Worm (Caenorhabditis elegans) whole organism, midembryonic: ENCODE measurements around the gene cisd-1.

Source experiments
- T22C8.4 ChIP-seq: fragments of 200-800 bp; sonication (Bioruptor generic); IDR thresholded peaks from 2 replicates; pipeline ENCODE4 v1.3.6; 2022; ENCODE audit warnings: missing genetic modification characterization, missing compliant biosample characterization
- med-1 ChIP-seq: sonication (generic microtip); optimal IDR thresholded peaks from 2 replicates; lab custom pipeline; 2017; ENCODE audit warnings: missing genetic modification characterization, mild to moderate bottlenecking, missing compliant biosample characterization, antibody characterized with exemption, missing genetic modification reagents; ENCODE audit not compliant: insufficient read depth
- ref-1 ChIP-seq: fragments of 200-800 bp; sonication (Bioruptor generic); conservative IDR thresholded peaks from 2 replicates; pipeline ENCODE4 v1.3.6; 2022; ENCODE audit warnings: missing genetic modification reagents, missing genetic modification characterization, missing compliant biosample characterization
- tab-1 ChIP-seq: fragments of 200-800 bp; sonication (Bioruptor generic); IDR thresholded peaks from 2 replicates; pipeline ENCODE4 v1.3.6; 2022; ENCODE audit warnings: missing genetic modification characterization, missing compliant biosample characterization
- ztf-29 ChIP-seq: fragments of 200-800 bp; sonication (Bioruptor generic); IDR thresholded peaks from 2 replicates; pipeline ENCODE4 v1.3.6; 2022; ENCODE audit warnings: missing genetic modification reagents, missing genetic modification characterization, missing compliant biosample characterization

- TF ChIP-seq ztf-29 (GFP tag; lab: Robert Waterston, UW) (no peak), ref-1 (GFP tag; lab: Robert Waterston, UW) (no peak), tab-1 (GFP tag; lab: Robert Waterston, UW) (no peak), med-1 (GFP tag; lab: Kevin White, UChicago) (no peak), T22C8.4 (no peak)
Observed at ce11 chrII:11459883-11460282, 9.5 kb downstream of the cisd-1 start.
